Worm (Caenorhabditis elegans): ENCODE data around the gene set-16.

DNA sequence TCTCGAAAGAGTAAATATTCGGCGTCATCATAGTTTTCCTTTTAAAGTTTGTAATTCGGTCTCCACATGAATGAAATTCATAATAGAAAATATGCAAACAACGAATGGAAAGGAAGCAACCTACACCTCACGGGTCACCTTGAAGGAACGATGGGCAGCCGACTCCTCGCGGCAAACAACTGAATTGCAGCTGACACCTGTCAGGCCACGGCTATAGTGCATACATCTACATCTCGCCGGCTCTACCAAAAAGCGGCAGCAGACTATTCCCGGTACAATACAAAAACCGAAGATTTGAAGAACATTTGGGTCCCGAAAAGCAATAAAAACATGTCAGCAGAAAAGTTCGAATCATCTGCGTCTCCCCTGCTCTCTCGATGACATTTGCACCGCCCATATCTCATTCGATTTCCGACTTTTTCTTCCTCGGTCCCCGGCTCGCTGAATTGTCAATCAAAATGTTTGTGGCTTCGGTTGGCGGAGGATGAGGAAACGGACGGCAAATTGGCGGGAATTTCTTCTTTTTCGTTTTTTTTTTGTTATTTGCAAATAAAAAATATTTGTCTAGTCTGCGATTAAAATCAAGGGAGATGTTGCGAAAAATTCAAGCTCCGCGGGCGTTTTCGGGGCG is 7.9 kb upstream of the set-16 start:
- TF ChIP-seq lin-39 (tag; optimal IDR thresholded peaks at IDR 0.05) = peak; percentile 7
- no peak for TF ChIP-seq tbx-2 (tag; optimal IDR thresholded peaks at IDR 0.05)
- TF ChIP-seq ZK546.5 (tag; optimal IDR thresholded peaks at IDR 0.05) = no peak
- no peak for TF ChIP-seq lsy-12 (tag; optimal IDR thresholded peaks at IDR 0.05)
- no peak for TF ChIP-seq pqm-1 (tag; optimal IDR thresholded peaks at IDR 0.05)
- no peak for TF ChIP-seq unc-39 (tag; optimal IDR thresholded peaks at IDR 0.05)
- no peak for TF ChIP-seq nhr-12 (tag; optimal IDR thresholded peaks at IDR 0.05)
- no peak for TF ChIP-seq elt-1 (tag; optimal IDR thresholded peaks at IDR 0.05)
- TF ChIP-seq elt-2 (tag; optimal IDR thresholded peaks at IDR 0.05) = no peak
- TF ChIP-seq pha-4 (tag; optimal IDR thresholded peaks at IDR 0.05) = no peak
- TF ChIP-seq nhr-67 (tag; optimal IDR thresholded peaks at IDR 0.05) = no peak
- no peak for TF ChIP-seq ztf-11 (tag; optimal IDR thresholded peaks at IDR 0.05)
